Worm (Caenorhabditis elegans): ENCODE data around the gene C45G9.15.

The C45G9.15 gene

DNA sequence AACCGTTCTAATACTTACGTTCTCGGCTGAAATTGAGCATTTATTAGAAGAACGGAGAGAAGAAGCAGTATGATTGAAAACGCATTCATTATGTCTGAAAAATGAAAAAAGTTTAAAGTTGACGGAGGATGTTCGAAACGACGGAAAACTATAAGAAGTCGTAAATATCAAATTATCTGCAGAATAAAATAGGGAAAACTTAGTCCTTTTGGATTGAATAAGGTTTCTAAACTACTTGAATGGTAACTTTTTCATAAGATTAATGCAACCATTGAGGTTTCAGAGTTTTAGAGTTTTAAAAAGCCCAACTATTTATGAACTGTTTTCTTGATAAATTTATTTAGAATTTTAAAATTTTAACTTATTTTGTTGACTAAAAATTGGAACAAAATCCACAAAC lies 19.7 kb upstream of the C45G9.15 start, which contains the start of gene C45G9.12:
TSS of gene C45G9.12 (minus strand) at position 101 of the 400 bp plus-strand sequence.
- TF ChIP-seq nhr-77 (tag; optimal IDR thresholded peaks at IDR 0.05) (no peak), dmd-8 (GFP tag; IDR thresholded peaks at IDR 0.05) (no peak), nhr-42 (GFP tag; IDR thresholded peaks at IDR 0.05) (no peak), spr-3 (GFP tag; optimal IDR thresholded peaks at IDR 0.05) (no peak), vab-7 (GFP tag; IDR thresholded peaks at IDR 0.05) (no peak), gei-8 (GFP tag; optimal IDR thresholded peaks at IDR 0.05) (no peak), unc-62 (GFP tag; optimal IDR thresholded peaks at IDR 0.05 in 1 of 2) (no peak), unc-62 (tag; optimal IDR thresholded peaks at IDR 0.05) (no peak), nhr-28 (tag; optimal IDR thresholded peaks at IDR 0.05) (no peak), F37D6.2 (tag; optimal IDR thresholded peaks at IDR 0.05) (no peak), dpl-1 (GFP tag; optimal IDR thresholded peaks at IDR 0.05) (no peak), mdl-1 (tag; optimal IDR thresholded peaks at IDR 0.05) (no peak), ZK337.2 (GFP tag; IDR thresholded peaks at IDR 0.05) (no peak), mep-1 (tag; optimal IDR thresholded peaks at IDR 0.05) (no peak), lin-39 (tag; optimal IDR thresholded peaks at IDR 0.05) (no peak)

DNA sequence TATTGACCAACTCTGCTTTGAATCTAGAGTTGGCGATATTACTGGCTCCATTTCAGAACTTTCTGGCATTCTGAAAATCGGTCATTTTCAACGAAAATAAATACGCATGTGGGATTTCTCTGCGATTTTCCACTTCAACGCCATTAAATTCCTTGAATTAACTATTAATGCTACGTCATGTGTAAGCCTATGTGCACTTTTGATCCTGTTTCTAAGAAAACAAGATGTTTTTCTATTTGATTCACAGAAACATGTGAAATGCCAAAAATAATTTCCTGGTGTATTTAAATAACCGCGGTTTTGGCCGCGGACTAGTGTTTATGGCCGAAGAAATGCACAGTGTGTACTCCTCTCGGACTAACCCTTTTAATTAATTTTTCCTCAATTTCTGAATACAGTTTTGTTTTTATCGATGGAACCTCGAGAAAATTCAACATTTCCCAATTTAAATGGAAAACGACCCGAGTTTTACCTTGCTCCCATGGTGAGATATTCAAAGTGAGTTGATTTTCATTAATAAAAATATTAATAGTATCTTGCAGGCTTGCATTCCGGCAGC lies 16.9 kb upstream of the C45G9.15 start, which contains the start of the genes C45G9.11 and C45G9.2:
TSS of gene C45G9.11 (minus strand) at position 51 of the 559 bp plus-strand sequence.
TSS of gene C45G9.2 (plus strand) at position 392 of the 559 bp plus-strand sequence.
- TF ChIP-seq Y48G9A.11 (GFP tag; IDR thresholded peaks at IDR 0.05) (peak; percentile 52), zip-2 (tag; optimal IDR thresholded peaks at IDR 0.05) (no peak), zip-11 (GFP tag; IDR thresholded peaks at IDR 0.05) (no peak), mdt-29 (GFP tag; IDR thresholded peaks at IDR 0.05) (no peak), lin-13 (GFP tag; optimal IDR thresholded peaks at IDR 0.05) (peak; percentile 18), mep-1 (tag; optimal IDR thresholded peaks at IDR 0.05) (no peak), ZK337.2 (GFP tag; IDR thresholded peaks at IDR 0.05) (peak; percentile 89), tag-97 (GFP tag; IDR thresholded peaks at IDR 0.05) (no peak), ZK546.5 (tag; optimal IDR thresholded peaks at IDR 0.05) (no peak), cey-2 (tag; optimal IDR thresholded peaks at IDR 0.05; ENCODE audit: borderline replicate concordance, insufficient read depth) (no peak), jun-1 (tag; optimal IDR thresholded peaks at IDR 0.05) (no peak), mdl-1 (tag; optimal IDR thresholded peaks at IDR 0.05) (no peak), hlh-30 (tag; optimal IDR thresholded peaks at IDR 0.05; ENCODE audit: insufficient read depth) (no peak), nhr-76 (tag; optimal IDR thresholded peaks at IDR 0.05) (no peak), rbr-2 (tag; optimal IDR thresholded peaks at IDR 0.05) (peak; percentile 49), snpc-1.2 (GFP tag; IDR thresholded peaks at IDR 0.05) (no peak), unc-130 (GFP tag; optimal IDR thresholded peaks at IDR 0.05) (peak; percentile 78), zfp-3 (GFP tag; conservative IDR thresholded peaks at IDR 0.05) (0 out of 2 replicates have a peak, but pooled peaks have one; percentile 13), nhr-25 (tag; optimal IDR thresholded peaks at IDR 0.05; ENCODE audit: borderline replicate concordance, insufficient read depth) (no peak), madf-5 (GFP tag; IDR thresholded peaks at IDR 0.05) (no peak), dmd-9 (GFP tag; IDR thresholded peaks at IDR 0.05) (peak; percentile 84), ceh-62 (tag; optimal IDR thresholded peaks at IDR 0.05) (no peak), ceh-32 (tag; optimal IDR thresholded peaks at IDR 0.05; ENCODE audit: poor library complexity) (no peak), ceh-28 (tag; optimal IDR thresholded peaks at IDR 0.05) (no peak), dve-1 (tag; optimal IDR thresholded peaks at IDR 0.05; ENCODE audit: insufficient read depth) (no peak), F44E2.7 (GFP tag; IDR thresholded peaks at IDR 0.05) (no peak), ztf-7 (tag; optimal IDR thresholded peaks at IDR 0.05) (peak; percentile 24), Y5F2A.4 (GFP tag; optimal IDR thresholded peaks at IDR 0.05) (no peak), ctbp-1 (GFP tag; IDR thresholded peaks at IDR 0.05) (0 out of 2 replicates have a peak, but pooled peaks have one; percentile 12), D1046.2 (GFP tag; IDR thresholded peaks at IDR 0.05) (no peak), sdz-12 (GFP tag; optimal IDR thresholded peaks at IDR 0.05) (no peak), aha-1 (tag) (no peak), F10B5.3 (tag; optimal IDR thresholded peaks at IDR 0.05) (no peak), duxl-1 (tag; optimal IDR thresholded peaks at IDR 0.05; ENCODE audit: poor library complexity) (peak; percentile 35), daf-12 (tag; optimal IDR thresholded peaks at IDR 0.05) (no peak), nhr-237 (tag; optimal IDR thresholded peaks at IDR 0.05) (no peak), pqm-1 (tag; optimal IDR thresholded peaks at IDR 0.05) (no peak), spr-1 (tag; optimal IDR thresholded peaks at IDR 0.05) (no peak)
